Worm (Caenorhabditis elegans) whole organism, late embryonic: ENCODE measurements around the gene rnp-2.
"Not testable (repeated sequence)": the region's sequence is repeated elsewhere in the genome, so short reads cannot be mapped to it uniquely, and the experiment has no call there.

Source experiments
- C08G9.2 ChIP-seq: sonication (generic microtip); optimal IDR thresholded peaks from 2 replicates; lab custom pipeline; 2016; ENCODE audit warnings: mild to moderate bottlenecking, missing genetic modification characterization, moderate library complexity, missing compliant biosample characterization
- C38D4.7 ChIP-seq: fragments of 200-800 bp; sonication (Bioruptor generic); optimal IDR thresholded peaks from 2 replicates; lab custom pipeline; 2018; ENCODE audit warnings: mild to moderate bottlenecking, missing genetic modification characterization, moderate library complexity, missing compliant biosample characterization
- K02D7.2 ChIP-seq: sonication (generic microtip); optimal IDR thresholded peaks from 2 replicates; lab custom pipeline; 2017; ENCODE audit warnings: mild to moderate bottlenecking, missing genetic modification characterization, missing compliant biosample characterization
- K09A11.1 ChIP-seq: sonication (generic microtip); optimal IDR thresholded peaks from 2 replicates; lab custom pipeline; 2017; ENCODE audit warnings: antibody characterized with exemption, mild to moderate bottlenecking, missing genetic modification characterization, missing compliant biosample characterization; ENCODE audit not compliant: insufficient read depth
- ahr-1 ChIP-seq: sonication (generic microtip); optimal IDR thresholded peaks from 2 replicates; lab custom pipeline; 2016; ENCODE audit warnings: missing genetic modification characterization, missing compliant biosample characterization
- ceh-14 ChIP-seq: sonication (generic microtip); optimal IDR thresholded peaks from 2 replicates; lab custom pipeline; 2016; ENCODE audit warnings: missing genotype, missing genetic modification characterization, missing compliant biosample characterization
- ceh-18 ChIP-seq: sonication (generic microtip); optimal IDR thresholded peaks from 2 replicates; lab custom pipeline; 2016; ENCODE audit warnings: missing genetic modification characterization, missing compliant biosample characterization
- ceh-2 ChIP-seq: sonication (generic microtip); optimal IDR thresholded peaks from 2 replicates; lab custom pipeline; 2016; ENCODE audit warnings: missing genotype, missing genetic modification characterization, missing compliant biosample characterization
- ceh-30 ChIP-seq: fragments of 150-350 bp; optimal IDR thresholded peaks from 2 replicates; lab custom pipeline; 2014; ENCODE audit warnings: missing biosample characterization, missing genetic modification characterization
- ceh-31 ChIP-seq: sonication (generic microtip); optimal IDR thresholded peaks from 2 replicates; lab custom pipeline; 2016; ENCODE audit warnings: missing genetic modification characterization, missing compliant biosample characterization
- ets-4 ChIP-seq: sonication (generic microtip); optimal IDR thresholded peaks from 2 replicates; lab custom pipeline; 2016; ENCODE audit warnings: missing genetic modification characterization, missing compliant biosample characterization
- hlh-13 ChIP-seq: fragments of 200-800 bp; sonication (Bioruptor generic); optimal IDR thresholded peaks from 2 replicates; lab custom pipeline; 2018; ENCODE audit warnings: mild to moderate bottlenecking, missing genetic modification characterization, missing compliant biosample characterization
- hlh-15 ChIP-seq: sonication (generic microtip); optimal IDR thresholded peaks from 2 replicates; lab custom pipeline; 2016; ENCODE audit warnings: missing genetic modification characterization, missing compliant biosample characterization
- hlh-6 ChIP-seq: sonication (generic microtip); optimal IDR thresholded peaks from 2 replicates; lab custom pipeline; 2016; ENCODE audit warnings: missing genotype, missing genetic modification characterization, missing compliant biosample characterization
- lim-6 ChIP-seq: sonication (generic microtip); optimal IDR thresholded peaks from 2 replicates; lab custom pipeline; 2016; ENCODE audit warnings: missing genetic modification characterization, missing compliant biosample characterization
- nfya-1 ChIP-seq: sonication (generic microtip); optimal IDR thresholded peaks from 2 replicates; lab custom pipeline; 2017; ENCODE audit warnings: missing genetic modification characterization, mild to moderate bottlenecking, missing compliant biosample characterization, antibody characterized with exemption, moderate library complexity
- nhr-11 ChIP-seq: fragments of 150-350 bp; optimal IDR thresholded peaks from 2 replicates; lab custom pipeline; 2014; ENCODE audit warnings: missing biosample characterization, missing genetic modification characterization
- npax-4 ChIP-seq: sonication (generic microtip); optimal IDR thresholded peaks from 2 replicates; lab custom pipeline; 2016; ENCODE audit warnings: missing genetic modification characterization, missing compliant biosample characterization
- odd-2 ChIP-seq: sonication (generic microtip); optimal IDR thresholded peaks from 2 replicates; lab custom pipeline; 2017; ENCODE audit warnings: antibody characterized with exemption, mild to moderate bottlenecking, missing genetic modification characterization, missing compliant biosample characterization
- pax-1 ChIP-seq: fragments of 150-350 bp; optimal IDR thresholded peaks from 2 replicates; lab custom pipeline; 2014; ENCODE audit warnings: missing biosample characterization, missing genetic modification characterization
- pha-4 ChIP-seq: fragments of 150-350 bp; optimal IDR thresholded peaks from 2 replicates; lab custom pipeline; 2018; ENCODE audit warnings: missing biosample characterization, missing genetic modification reagents, missing genetic modification characterization
- pqm-1 ChIP-seq: sonication (generic microtip); optimal IDR thresholded peaks from 2 replicates; lab custom pipeline; 2016; ENCODE audit warnings: missing genetic modification characterization, missing compliant biosample characterization
- pros-1 ChIP-seq: fragments of 150-350 bp; optimal IDR thresholded peaks from 2 replicates; lab custom pipeline; 2014; ENCODE audit warnings: missing biosample characterization, missing genetic modification reagents, missing genetic modification characterization
- ref-2 ChIP-seq: sonication (generic microtip); optimal IDR thresholded peaks from 2 replicates; lab custom pipeline; 2016; ENCODE audit warnings: missing genetic modification characterization, missing compliant biosample characterization
- sdc-2 ChIP-seq: sonication (generic microtip); optimal IDR thresholded peaks from 2 replicates; lab custom pipeline; 2016; ENCODE audit warnings: missing genotype, missing genetic modification characterization, missing compliant biosample characterization
- tbx-2 ChIP-seq: sonication (generic microtip); optimal IDR thresholded peaks from 2 replicates; lab custom pipeline; 2016; ENCODE audit warnings: missing genetic modification characterization, missing compliant biosample characterization
- tbx-7 ChIP-seq: sonication (generic microtip); optimal IDR thresholded peaks from 2 replicates; lab custom pipeline; 2016; ENCODE audit warnings: missing genotype, missing genetic modification characterization, missing compliant biosample characterization
- unc-42 ChIP-seq: sonication (generic microtip); optimal IDR thresholded peaks from 2 replicates; lab custom pipeline; 2016; ENCODE audit warnings: missing genotype, missing genetic modification characterization, missing compliant biosample characterization
- unc-86 ChIP-seq: sonication (generic microtip); optimal IDR thresholded peaks from 2 replicates; lab custom pipeline; 2016; ENCODE audit warnings: missing genetic modification characterization, missing compliant biosample characterization
- zip-5 ChIP-seq: sonication (generic microtip); optimal IDR thresholded peaks from 2 replicates; lab custom pipeline; 2016; ENCODE audit warnings: missing genetic modification characterization, missing compliant biosample characterization
- ztf-16 ChIP-seq: sonication (generic microtip); optimal IDR thresholded peaks from 2 replicates; lab custom pipeline; 2017; ENCODE audit warnings: missing genetic modification characterization, missing compliant biosample characterization

rnp-2 gene

DNA sequence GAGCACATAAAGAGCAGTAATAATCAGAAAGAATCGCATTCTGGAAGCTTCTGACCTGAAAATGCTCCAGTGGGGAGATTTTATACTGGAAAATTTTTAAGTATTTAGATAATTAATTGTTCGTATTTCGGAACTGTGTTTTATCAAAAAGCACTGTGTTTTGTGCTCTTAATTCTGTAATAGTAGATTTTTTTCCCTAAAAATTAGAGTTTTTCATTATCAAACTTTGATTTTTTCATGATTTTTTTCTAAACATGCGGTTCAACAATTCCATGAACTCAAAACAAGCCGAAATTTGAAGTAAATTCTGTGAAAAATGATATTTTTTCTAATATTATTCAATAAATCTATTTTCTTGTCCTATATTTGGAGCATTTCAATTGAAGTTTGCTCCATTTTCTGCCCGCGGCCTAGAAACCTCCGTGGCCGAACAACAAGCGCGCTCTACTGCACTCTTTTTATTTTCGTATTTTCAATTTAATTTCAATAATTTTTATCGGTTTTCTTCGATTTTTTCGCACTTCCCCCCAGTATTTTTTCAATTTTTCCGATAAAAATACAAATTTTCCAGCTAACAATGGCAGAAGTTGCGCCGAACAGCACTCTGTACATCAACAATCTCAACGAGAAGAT is at the start of gene rnp-2, which contains the start of gene K08D10.13:
Gene rnp-2, plus strand, starts transcription at position 546 of the 633 bp plus-strand sequence.
Gene K08D10.13, minus strand, starts transcription at position 51 of the 633 bp plus-strand sequence.
- no peak for TF ChIP-seq zip-5
- peak; percentile 57 for TF ChIP-seq ceh-31 (tag; lab: Kevin White, UChicago)
- TF ChIP-seq ceh-2: peak; percentile 36
- peak; percentile 28 for TF ChIP-seq tbx-7 (tag; lab: Kevin White, UChicago)
- TF ChIP-seq C08G9.2 (tag; lab: Kevin White, UChicago): peak; percentile 63
- TF ChIP-seq ceh-14: no peak
- TF ChIP-seq tbx-2: peak; percentile 35
- TF ChIP-seq pqm-1 (tag; lab: Kevin White, UChicago): no peak
- TF ChIP-seq nhr-11 (tag; lab: Kevin White, UChicago): no peak
- peak; percentile 63 for TF ChIP-seq unc-42 (tag; lab: Kevin White, UChicago)
- peak; percentile 18 for TF ChIP-seq nfya-1 (tag; lab: Kevin White, UChicago)
- TF ChIP-seq, all 69 proteins: peak for 7

DNA sequence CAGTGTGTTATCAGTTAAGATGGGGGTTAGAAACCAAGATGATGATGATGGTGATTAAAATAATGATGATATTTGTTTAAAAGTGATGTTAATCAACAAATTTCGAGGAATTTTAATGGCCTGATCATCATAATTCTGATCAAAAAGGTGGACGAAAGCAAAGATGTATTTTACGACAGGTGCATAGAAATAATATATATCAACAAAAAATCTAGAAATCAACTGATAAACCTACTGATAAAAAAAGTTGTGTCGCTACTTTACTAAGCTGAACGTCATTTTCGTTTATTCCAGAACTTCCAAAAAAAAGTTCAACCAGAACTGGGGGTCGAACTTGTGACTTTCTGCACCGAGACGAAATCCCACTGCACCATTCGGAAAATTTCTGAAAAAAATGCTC is 48.8 kb upstream of the rnp-2 start, which contains the start of gene mul-1:
Gene mul-1, minus strand, starts transcription at position 84 of the 400 bp plus-strand sequence.
- TF ChIP-seq ceh-18 (tag; lab: Kevin White, UChicago) (no peak), pha-4 (tag; lab: Kevin White, UChicago) (no peak), ref-2 (tag; lab: Kevin White, UChicago) (no peak), hlh-6 (tag; lab: Kevin White, UChicago) (no peak)
- TF ChIP-seq, all 69 proteins: peak for 0

DNA sequence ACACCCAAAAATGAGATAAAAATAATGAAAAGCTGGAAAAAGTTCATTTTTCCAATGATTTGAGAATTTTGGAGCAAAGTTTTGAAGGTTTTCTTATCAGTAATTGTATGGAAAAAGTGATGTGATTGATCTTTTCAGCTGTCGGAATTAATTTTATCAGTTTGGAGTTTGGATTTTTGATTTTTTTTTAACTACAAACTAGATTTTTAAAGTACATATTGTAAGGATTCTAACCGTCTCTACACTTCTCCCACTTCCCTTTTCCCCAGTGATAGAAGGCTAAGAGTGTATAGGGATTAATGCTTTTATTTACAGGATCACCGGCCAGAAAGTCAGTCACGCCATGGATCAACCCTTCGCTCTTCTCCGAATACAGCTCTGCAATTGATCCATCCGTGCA is 46.2 kb upstream of the rnp-2 start, which contains the start of gene F49F1.7:
Gene F49F1.7, minus strand, starts transcription at position 101 of the 400 bp plus-strand sequence.
- TF ChIP-seq ceh-30, lim-6, pros-1 (tag; lab: Kevin White, UChicago): not testable (repeated sequence)

DNA sequence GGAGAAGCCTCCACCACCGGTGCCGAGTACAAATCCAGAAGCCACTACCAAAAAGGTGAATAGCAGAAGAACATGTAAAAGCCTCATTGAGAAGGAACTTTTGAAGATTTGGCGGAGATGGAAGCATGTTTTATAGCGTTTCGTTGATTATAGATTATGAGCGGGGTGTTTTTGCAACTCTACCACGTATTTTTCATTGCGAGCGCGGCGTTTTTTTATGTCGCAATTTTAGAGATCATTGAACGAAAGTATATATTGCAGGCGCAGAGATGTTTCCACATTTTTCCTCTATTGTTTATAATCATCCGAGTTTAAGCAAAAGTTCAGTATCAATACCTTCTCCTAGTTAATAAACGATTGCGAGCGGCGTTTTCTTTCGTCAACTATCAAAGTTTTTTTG is 36.1 kb upstream of the rnp-2 start, which contains the start of gene F49F1.17:
Gene F49F1.17, minus strand, starts transcription at position 101 of the 400 bp plus-strand sequence.
- no peak for TF ChIP-seq pax-1
- TF ChIP-seq odd-2 (tag; lab: Kevin White, UChicago): no peak
- TF ChIP-seq, all 69 proteins: peak for 0

DNA sequence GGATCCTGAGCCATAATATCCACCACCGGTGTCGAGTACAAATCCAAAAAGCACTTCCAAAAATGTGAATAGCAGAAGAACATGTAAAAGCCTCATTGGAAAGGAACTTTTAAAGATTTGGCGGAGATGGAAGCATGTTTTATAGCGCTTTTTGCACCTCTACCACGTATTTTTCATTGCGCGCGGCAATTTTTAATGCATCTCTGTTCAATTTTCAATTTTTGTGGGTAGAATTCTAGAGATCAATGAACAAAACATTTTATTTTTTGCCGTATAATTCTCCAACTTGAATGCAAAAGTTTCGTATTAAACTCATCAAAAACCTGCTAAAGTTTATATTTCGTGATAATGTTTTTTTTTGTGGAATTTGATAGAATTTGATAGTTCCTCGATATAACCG is 34.4 kb upstream of the rnp-2 start, which contains the start of gene F49F1.9:
Gene F49F1.9, minus strand, starts transcription at position 101 of the 400 bp plus-strand sequence.
- no peak for TF ChIP-seq ets-4
- no peak for TF ChIP-seq K02D7.2 (tag; lab: Kevin White, UChicago)
- no peak for TF ChIP-seq C38D4.7
- TF ChIP-seq npax-4 (tag; lab: Kevin White, UChicago): no peak
- TF ChIP-seq hlh-15 (tag; lab: Kevin White, UChicago): no peak
- no peak for TF ChIP-seq hlh-13 (GFP tag; lab: Kevin White, UChicago)
- no peak for TF ChIP-seq hlh-6 (tag; lab: Kevin White, UChicago)
- TF ChIP-seq unc-86 (tag; lab: Kevin White, UChicago): no peak
- no peak for TF ChIP-seq zip-5
- no peak for TF ChIP-seq sdc-2 (tag; lab: Kevin White, UChicago)
- TF ChIP-seq ahr-1 (tag; lab: Kevin White, UChicago): no peak
- no peak for TF ChIP-seq K09A11.1 (tag; lab: Kevin White, UChicago)
- TF ChIP-seq ztf-16: no peak

DNA sequence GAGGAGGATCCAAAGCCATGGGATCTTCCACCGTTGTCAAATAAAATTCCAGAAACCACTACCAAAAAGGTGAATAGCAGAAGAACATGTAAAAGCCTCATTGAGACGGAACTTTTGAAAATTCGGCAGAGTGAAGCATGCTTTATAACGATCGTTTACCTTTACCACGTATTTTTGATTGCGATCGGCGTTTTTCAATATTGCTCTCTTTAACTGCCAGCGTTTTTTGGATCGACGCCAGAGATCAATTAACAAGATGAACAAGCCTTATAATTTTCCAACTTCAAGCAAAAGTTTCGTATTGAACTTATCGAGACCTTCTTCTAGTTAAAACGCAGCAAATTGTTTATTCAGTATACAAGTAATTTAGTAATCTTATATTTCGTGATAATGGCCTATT is 32.9 kb upstream of the rnp-2 start, which contains the start of gene F49F1.10:
Gene F49F1.10, minus strand, starts transcription at position 101 of the 400 bp plus-strand sequence.
- no peak for TF ChIP-seq C08G9.2 (tag; lab: Kevin White, UChicago)
